Worm (Caenorhabditis elegans): ENCODE measurements around the gene R04F11.3.
A peak's percentile ranks its signal among the peaks of the same experiment; 100 is the strongest.

R04F11.3 gene

ce11 chrV:12343419-12343969 lies 26.5 kb upstream of the R04F11.3 start, which contains the start of gene tomm-20 (continued):
- TF ChIP-seq ama-1 (optimal IDR thresholded peaks at IDR 0.05) (peak; percentile 83), F16B12.6 (tag; optimal IDR thresholded peaks at IDR 0.05) (peak; percentile 52), unc-98 (GFP tag; IDR thresholded peaks at IDR 0.05) (peak; percentile 55; the same call in 1 of the 2 replicates), snpc-4 (tag; optimal IDR thresholded peaks at IDR 0.05) (peak; percentile 90), tlp-1 (tag; optimal IDR thresholded peaks at IDR 0.05) (no peak), blmp-1 (tag; optimal IDR thresholded peaks at IDR 0.05) (peak; percentile 87), nhr-90 (tag; optimal IDR thresholded peaks at IDR 0.05; ENCODE audit: poor library complexity) (peak; percentile 97), zip-4 (GFP tag; optimal IDR thresholded peaks at IDR 0.05) (peak; percentile 83), swsn-7 (tag; optimal IDR thresholded peaks at IDR 0.05) (peak; percentile 95), Y116A8C.19 (tag; optimal IDR thresholded peaks at IDR 0.05; ENCODE audit: borderline replicate concordance) (no peak), fkh-4 (tag; optimal IDR thresholded peaks at IDR 0.05; ENCODE audit: borderline replicate concordance) (peak; percentile 65), egl-13 (tag; optimal IDR thresholded peaks at IDR 0.05) (peak; percentile 91), nhr-76 (tag; optimal IDR thresholded peaks at IDR 0.05) (no peak), nhr-47 (tag; optimal IDR thresholded peaks at IDR 0.05) (peak; percentile 97), rnt-1 (tag; optimal IDR thresholded peaks at IDR 0.05) (peak; percentile 96), unc-30 (tag; optimal IDR thresholded peaks at IDR 0.05) (no peak), efl-3 (GFP tag; optimal IDR thresholded peaks at IDR 0.05) (peak; percentile 44), unc-86 (tag; optimal IDR thresholded peaks at IDR 0.05) (peak; percentile 92), nhr-12 (tag; optimal IDR thresholded peaks at IDR 0.05) (no peak), pqm-1 (tag; optimal IDR thresholded peaks at IDR 0.05) (no peak), ztf-4 (tag; optimal IDR thresholded peaks at IDR 0.05) (peak; percentile 87), C34B4.2 (tag; optimal IDR thresholded peaks at IDR 0.05) (peak; percentile 34), nhr-28 (tag; optimal IDR thresholded peaks at IDR 0.05) (no peak), jun-1 (tag; optimal IDR thresholded peaks at IDR 0.05) (peak; percentile 85), ces-1 (GFP tag; optimal IDR thresholded peaks at IDR 0.05) (no peak), alr-1 (tag; optimal IDR thresholded peaks at IDR 0.05; ENCODE audit: borderline replicate concordance) (no peak), efl-1 (optimal IDR thresholded peaks at IDR 0.05) (peak; percentile 98 to 99), efl-1 (GFP tag; optimal IDR thresholded peaks at IDR 0.05 in 1 of 2) (peak; percentile 98 to 100), fkh-10 (GFP tag; optimal IDR thresholded peaks at IDR 0.05) (peak; percentile 39), hpl-2 (GFP tag; optimal IDR thresholded peaks at IDR 0.05) (peak; percentile 69), mep-1 (tag; optimal IDR thresholded peaks at IDR 0.05) (peak; percentile 99), mef-2 (tag; optimal IDR thresholded peaks at IDR 0.05) (peak; percentile 59), grh-1 (GFP tag; IDR thresholded peaks at IDR 0.05) (peak; percentile 93), irx-1 (tag; optimal IDR thresholded peaks at IDR 0.05) (peak; percentile 89), nhr-20 (tag; optimal IDR thresholded peaks at IDR 0.05) (peak; percentile 95), fkh-8 (tag; optimal IDR thresholded peaks at IDR 0.05) (peak; percentile 86), lsy-2 (tag; optimal IDR thresholded peaks at IDR 0.05) (peak; percentile 96 to 97), ceh-82 (tag; optimal IDR thresholded peaks at IDR 0.05) (peak; percentile 93 to 96 (median 94)), pax-3 (tag; optimal IDR thresholded peaks at IDR 0.05) (peak; percentile 95), ztf-11 (tag; optimal IDR thresholded peaks at IDR 0.05) (peak in 1 of 2 experiments; percentile 79), skn-1 (tag; optimal IDR thresholded peaks at IDR 0.05) (peak; percentile 90), aha-1 (tag; optimal IDR thresholded peaks at IDR 0.05) (peak; percentile 69), aly-2 (tag; optimal IDR thresholded peaks at IDR 0.05) (peak; percentile 88), lir-3 (tag; optimal IDR thresholded peaks at IDR 0.05; ENCODE audit: poor library complexity) (peak; percentile 79), lin-35 (GFP tag; optimal IDR thresholded peaks at IDR 0.05) (peak; percentile 99), ceh-88 (GFP tag; IDR thresholded peaks at IDR 0.05) (peak; percentile 59; the same call in 1 of the 2 replicates), nhr-84 (tag; optimal IDR thresholded peaks at IDR 0.05) (no peak), elt-3 (tag; optimal IDR thresholded peaks at IDR 0.05) (peak in 3 of 6 experiments; percentile 74 to 94 (median 94)), nhr-71 (tag; optimal IDR thresholded peaks at IDR 0.05) (peak; percentile 97), unc-62 (GFP tag; optimal IDR thresholded peaks at IDR 0.05) (no peak), tbx-2 (tag; optimal IDR thresholded peaks at IDR 0.05) (peak; percentile 95), fos-1 (tag; optimal IDR thresholded peaks at IDR 0.05) (peak; percentile 88), unc-130 (tag; optimal IDR thresholded peaks at IDR 0.05) (peak; percentile 93)
